Worm (Caenorhabditis elegans): ENCODE results near the gene F35G2.3.

The F35G2.3 gene

DNA sequence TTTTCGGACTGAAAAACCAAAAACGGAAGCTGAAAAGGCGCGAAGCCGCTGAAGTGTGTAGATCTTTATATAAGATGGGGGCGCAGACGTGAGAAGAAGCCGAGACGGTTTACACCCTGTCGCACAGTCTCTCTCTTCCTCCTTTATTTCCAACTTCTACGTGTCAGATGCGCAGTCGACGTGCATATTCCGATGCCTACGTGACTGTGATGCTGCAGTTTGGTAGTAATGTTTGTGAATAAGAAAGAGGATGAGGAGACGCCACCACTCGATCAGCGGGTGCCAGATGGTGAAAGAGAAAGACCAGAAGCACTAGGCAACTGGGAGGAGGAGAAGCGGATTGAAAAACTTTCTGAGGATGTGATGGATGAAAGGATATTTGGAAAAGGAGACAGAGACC lies 8.8 kb downstream of the F35G2.3 start:
- no peak for TF ChIP-seq ets-7 (tag; optimal IDR thresholded peaks at IDR 0.05)
- TF ChIP-seq hmg-4 (GFP tag; optimal IDR thresholded peaks at IDR 0.05): no peak
- no peak for TF ChIP-seq hmbx-1 (tag; optimal IDR thresholded peaks at IDR 0.05)
- TF ChIP-seq tra-4 (tag; optimal IDR thresholded peaks at IDR 0.05): no peak
- no peak for TF ChIP-seq flt-1 (GFP tag; IDR thresholded peaks at IDR 0.05)
- TF ChIP-seq B0310.2 (tag; optimal IDR thresholded peaks at IDR 0.05): no peak
- TF ChIP-seq aly-1 (tag; optimal IDR thresholded peaks at IDR 0.05): no peak

DNA sequence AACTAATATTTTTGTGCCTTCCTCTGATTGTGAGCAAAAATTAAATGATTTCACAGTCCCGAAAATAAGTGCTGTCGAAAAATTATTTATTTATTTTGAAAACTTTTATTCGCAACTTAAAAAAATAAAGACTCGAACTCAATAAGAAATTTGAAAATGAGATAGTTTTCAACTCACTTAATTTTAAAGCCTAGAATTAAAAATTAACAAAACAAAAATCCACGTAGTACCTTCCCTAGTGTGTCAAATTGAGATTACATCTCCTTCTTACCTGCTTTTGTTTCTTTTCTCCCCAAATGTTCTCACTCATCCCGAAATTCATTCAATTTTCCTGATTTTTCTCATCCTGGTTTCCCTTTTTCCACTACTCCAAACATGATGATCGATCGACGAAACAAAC lies 9.9 kb downstream of the F35G2.3 start, which contains the start of gene F35G2.5:
Gene F35G2.5, plus strand, starts transcription at position 301 of the 400 bp plus-strand sequence.
- TF ChIP-seq ceh-36 (tag; optimal IDR thresholded peaks at IDR 0.05) (no peak), tbx-11 (GFP tag; IDR thresholded peaks at IDR 0.05) (no peak), hnd-1 (tag; optimal IDR thresholded peaks at IDR 0.05) (no peak), ama-1 (optimal IDR thresholded peaks at IDR 0.05) (no peak), aly-1 (tag; optimal IDR thresholded peaks at IDR 0.05) (no peak), hmbx-1 (tag; optimal IDR thresholded peaks at IDR 0.05) (no peak), pes-1 (GFP tag; IDR thresholded peaks at IDR 0.05) (no peak), ets-7 (tag; optimal IDR thresholded peaks at IDR 0.05) (no peak), tra-4 (tag; optimal IDR thresholded peaks at IDR 0.05) (no peak), ceh-13 (GFP tag; optimal IDR thresholded peaks at IDR 0.05) (no peak), scrt-1 (GFP tag; IDR thresholded peaks at IDR 0.05) (no peak), F13C5.2 (tag; optimal IDR thresholded peaks at IDR 0.05) (no peak), sea-1 (GFP tag; conservative IDR thresholded peaks at IDR 0.05) (no peak), B0310.2 (tag; optimal IDR thresholded peaks at IDR 0.05) (no peak), tbx-37 (GFP tag; conservative IDR thresholded peaks at IDR 0.05) (no peak), flt-1 (GFP tag; IDR thresholded peaks at IDR 0.05) (no peak), hmg-4 (GFP tag; optimal IDR thresholded peaks at IDR 0.05) (no peak)

- TF ChIP-seq scrt-1 (GFP tag; IDR thresholded peaks at IDR 0.05): no peak
- no peak for TF ChIP-seq B0310.2 (tag; optimal IDR thresholded peaks at IDR 0.05)
- TF ChIP-seq ets-7 (tag; optimal IDR thresholded peaks at IDR 0.05): no peak
- no peak for TF ChIP-seq tra-4 (tag; optimal IDR thresholded peaks at IDR 0.05)
- TF ChIP-seq sea-1 (GFP tag; conservative IDR thresholded peaks at IDR 0.05): no peak
- no peak for TF ChIP-seq hmg-4 (GFP tag; optimal IDR thresholded peaks at IDR 0.05)
- no peak for TF ChIP-seq aly-1 (tag; optimal IDR thresholded peaks at IDR 0.05)
- TF ChIP-seq hnd-1 (tag; optimal IDR thresholded peaks at IDR 0.05): no peak
- TF ChIP-seq tbx-11 (GFP tag; IDR thresholded peaks at IDR 0.05): no peak
- TF ChIP-seq F13C5.2 (tag; optimal IDR thresholded peaks at IDR 0.05): no peak
- TF ChIP-seq flt-1 (GFP tag; IDR thresholded peaks at IDR 0.05): no peak
- TF ChIP-seq pes-1 (GFP tag; IDR thresholded peaks at IDR 0.05): no peak
- no peak for TF ChIP-seq ama-1 (optimal IDR thresholded peaks at IDR 0.05)
- TF ChIP-seq tbx-37 (GFP tag; conservative IDR thresholded peaks at IDR 0.05): no peak
- no peak for TF ChIP-seq ceh-13 (GFP tag; optimal IDR thresholded peaks at IDR 0.05)
- TF ChIP-seq hmbx-1 (tag; optimal IDR thresholded peaks at IDR 0.05): no peak
- no peak for TF ChIP-seq ceh-36 (tag; optimal IDR thresholded peaks at IDR 0.05)
Measured at ce11 chrIV:12227012-12227411, 17.6 kb downstream of the F35G2.3 start, which contains the start of gene mlt-3. mlt-3 (minus strand) TSS chrIV:12227112.

DNA sequence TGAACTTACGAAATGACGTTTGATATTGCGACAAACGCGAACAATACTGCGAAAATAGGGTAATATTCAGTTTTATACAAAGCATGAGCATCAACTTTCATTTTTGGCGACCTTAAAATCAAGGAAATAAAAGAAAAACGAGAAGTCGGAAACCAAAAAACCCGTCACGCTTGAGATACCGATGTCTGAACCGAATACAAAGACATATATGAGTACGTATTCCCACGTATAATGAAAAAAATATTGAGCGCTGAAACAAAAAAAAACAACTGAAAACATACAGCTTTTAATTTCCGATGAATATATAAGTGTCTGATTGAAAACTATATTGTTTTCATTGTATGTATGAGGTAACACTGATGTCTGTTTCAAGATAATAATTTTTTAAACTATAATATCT lies 20.3 kb downstream of the F35G2.3 start, which contains the start of gene sre-18:
Gene sre-18, minus strand, starts transcription at position 101 of the 400 bp plus-strand sequence.
- TF ChIP-seq sea-1 (GFP tag; conservative IDR thresholded peaks at IDR 0.05): no peak
- no peak for TF ChIP-seq ets-7 (tag; optimal IDR thresholded peaks at IDR 0.05)
- no peak for TF ChIP-seq F13C5.2 (tag; optimal IDR thresholded peaks at IDR 0.05)
- no peak for TF ChIP-seq hmg-4 (GFP tag; optimal IDR thresholded peaks at IDR 0.05)
- no peak for TF ChIP-seq ama-1 (optimal IDR thresholded peaks at IDR 0.05)
- no peak for TF ChIP-seq B0310.2 (tag; optimal IDR thresholded peaks at IDR 0.05)
- no peak for TF ChIP-seq hnd-1 (tag; optimal IDR thresholded peaks at IDR 0.05)
- no peak for TF ChIP-seq tra-4 (tag; optimal IDR thresholded peaks at IDR 0.05)
- TF ChIP-seq flt-1 (GFP tag; IDR thresholded peaks at IDR 0.05): no peak
- no peak for TF ChIP-seq pes-1 (GFP tag; IDR thresholded peaks at IDR 0.05)
- no peak for TF ChIP-seq ceh-13 (GFP tag; optimal IDR thresholded peaks at IDR 0.05)
- TF ChIP-seq scrt-1 (GFP tag; IDR thresholded peaks at IDR 0.05): no peak

ce11 chrIV:12236011-12236410 lies 26.6 kb downstream of the F35G2.3 start, which contains the start of gene sre-16:
sre-16 (minus strand) TSS chrIV:12236111.
- TF ChIP-seq ceh-13 (GFP tag; optimal IDR thresholded peaks at IDR 0.05) (no peak), scrt-1 (GFP tag; IDR thresholded peaks at IDR 0.05) (no peak), flt-1 (GFP tag; IDR thresholded peaks at IDR 0.05) (no peak), hnd-1 (tag; optimal IDR thresholded peaks at IDR 0.05) (no peak), pes-1 (GFP tag; IDR thresholded peaks at IDR 0.05) (no peak), B0310.2 (tag; optimal IDR thresholded peaks at IDR 0.05) (no peak), tra-4 (tag; optimal IDR thresholded peaks at IDR 0.05) (no peak), ets-7 (tag; optimal IDR thresholded peaks at IDR 0.05) (no peak), aly-1 (tag; optimal IDR thresholded peaks at IDR 0.05) (no peak), hmbx-1 (tag; optimal IDR thresholded peaks at IDR 0.05) (no peak), ama-1 (optimal IDR thresholded peaks at IDR 0.05) (no peak), F13C5.2 (tag; optimal IDR thresholded peaks at IDR 0.05) (no peak), sea-1 (GFP tag; conservative IDR thresholded peaks at IDR 0.05) (no peak)

- TF ChIP-seq tra-4 (tag; optimal IDR thresholded peaks at IDR 0.05): no peak
- TF ChIP-seq aly-1 (tag; optimal IDR thresholded peaks at IDR 0.05): no peak
- TF ChIP-seq ets-7 (tag; optimal IDR thresholded peaks at IDR 0.05): no peak
- TF ChIP-seq ceh-13 (GFP tag; optimal IDR thresholded peaks at IDR 0.05): no peak
- TF ChIP-seq hmbx-1 (tag; optimal IDR thresholded peaks at IDR 0.05): no peak
- TF ChIP-seq ama-1 (optimal IDR thresholded peaks at IDR 0.05): no peak
- TF ChIP-seq flt-1 (GFP tag; IDR thresholded peaks at IDR 0.05): no peak
- no peak for TF ChIP-seq ceh-36 (tag; optimal IDR thresholded peaks at IDR 0.05)
- TF ChIP-seq tbx-11 (GFP tag; IDR thresholded peaks at IDR 0.05): no peak
- no peak for TF ChIP-seq scrt-1 (GFP tag; IDR thresholded peaks at IDR 0.05)
- TF ChIP-seq hnd-1 (tag; optimal IDR thresholded peaks at IDR 0.05): no peak
- TF ChIP-seq pes-1 (GFP tag; IDR thresholded peaks at IDR 0.05): no peak
- TF ChIP-seq sea-1 (GFP tag; conservative IDR thresholded peaks at IDR 0.05): no peak
- TF ChIP-seq hmg-4 (GFP tag; optimal IDR thresholded peaks at IDR 0.05): no peak
- TF ChIP-seq F13C5.2 (tag; optimal IDR thresholded peaks at IDR 0.05): no peak
- no peak for TF ChIP-seq B0310.2 (tag; optimal IDR thresholded peaks at IDR 0.05)
Measured at ce11 chrIV:12238851-12239250, 29.4 kb downstream of the F35G2.3 start, which contains the start of gene sre-19. sre-19 (minus strand) TSS chrIV:12238951.

- TF ChIP-seq scrt-1 (GFP tag; IDR thresholded peaks at IDR 0.05): no peak
- TF ChIP-seq pes-1 (GFP tag; IDR thresholded peaks at IDR 0.05): no peak
- no peak for TF ChIP-seq B0310.2 (tag; optimal IDR thresholded peaks at IDR 0.05)
- TF ChIP-seq hmg-4 (GFP tag; optimal IDR thresholded peaks at IDR 0.05): no peak
- TF ChIP-seq tbx-37 (GFP tag; conservative IDR thresholded peaks at IDR 0.05): no peak
- TF ChIP-seq hmbx-1 (tag; optimal IDR thresholded peaks at IDR 0.05): no peak
- no peak for TF ChIP-seq ets-7 (tag; optimal IDR thresholded peaks at IDR 0.05)
- TF ChIP-seq aly-1 (tag; optimal IDR thresholded peaks at IDR 0.05): no peak
- no peak for TF ChIP-seq ceh-36 (tag; optimal IDR thresholded peaks at IDR 0.05)
- no peak for TF ChIP-seq F13C5.2 (tag; optimal IDR thresholded peaks at IDR 0.05)
- TF ChIP-seq ceh-13 (GFP tag; optimal IDR thresholded peaks at IDR 0.05): no peak
- no peak for TF ChIP-seq tbx-11 (GFP tag; IDR thresholded peaks at IDR 0.05)
- no peak for TF ChIP-seq flt-1 (GFP tag; IDR thresholded peaks at IDR 0.05)
- no peak for TF ChIP-seq tra-4 (tag; optimal IDR thresholded peaks at IDR 0.05)
- TF ChIP-seq hnd-1 (tag; optimal IDR thresholded peaks at IDR 0.05): no peak
- TF ChIP-seq sea-1 (GFP tag; conservative IDR thresholded peaks at IDR 0.05): no peak
- no peak for TF ChIP-seq ama-1 (optimal IDR thresholded peaks at IDR 0.05)
Measured at ce11 chrIV:12244706-12245105, 35.3 kb downstream of the F35G2.3 start, which contains the start of gene sre-15. sre-15 (minus strand) TSS chrIV:12244806.
